Fruit fly (Drosophila melanogaster): ENCODE measurements around the gene Lcp65Ag3.

- no peak for TF ChIP-seq CG8159 (tag; optimal IDR thresholded peaks at IDR 0.05)
- TF ChIP-seq CG14655 (GFP tag; optimal IDR thresholded peaks at IDR 0.05) = no peak
- no peak for TF ChIP-seq Pif1A (GFP tag; optimal IDR thresholded peaks at IDR 0.05)
These were observed 25.4 kb downstream of the Lcp65Ag3 start for dm6 chr3L:6105435-6105834.

Measured in whole organism, pupa.